Worm (Caenorhabditis elegans): ENCODE results near the gene lgc-12.
"Not testable (repeated sequence)": the region's sequence is repeated elsewhere in the genome, so short reads cannot be mapped to it uniquely, and the experiment has no call there.

lgc-12 gene

DNA sequence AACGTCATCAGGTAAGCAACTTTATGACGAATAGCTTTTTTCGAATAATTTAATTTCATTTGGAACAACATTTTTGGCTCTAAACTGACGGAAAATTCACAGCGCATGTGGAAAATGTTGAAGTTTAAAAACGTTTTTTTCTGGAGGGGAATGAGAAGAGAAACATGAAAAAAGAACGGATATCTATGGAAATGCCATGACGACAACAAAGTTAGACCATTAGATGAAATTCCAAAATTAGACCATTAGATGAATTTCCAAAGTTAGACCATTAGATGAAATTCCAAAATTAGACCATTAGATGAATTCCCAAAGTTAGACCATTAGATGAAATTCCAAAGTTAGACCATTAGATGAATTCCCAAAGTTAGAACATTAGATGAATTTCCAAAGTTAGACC lies 32.5 kb downstream of the lgc-12 start, which contains the start of gene Y80D4G.2:
Gene Y80D4G.2, minus strand, starts transcription at position 101 of the 400 bp plus-strand sequence.
- not testable (repeated sequence) for TF ChIP-seq aly-2 (tag; optimal IDR thresholded peaks at IDR 0.05); madf-5 (GFP tag; IDR thresholded peaks at IDR 0.05); nhr-28 (tag; optimal IDR thresholded peaks at IDR 0.05)

- TF ChIP-seq Y48G9A.11 (GFP tag; IDR thresholded peaks at IDR 0.05): peak; percentile 98
Measured at ce11 chrIII:7601084-7601483, 39.1 kb downstream of the lgc-12 start.

- TF ChIP-seq F10B5.3 (tag; optimal IDR thresholded peaks at IDR 0.05) (no peak), attf-4 (tag; optimal IDR thresholded peaks at IDR 0.05) (no peak), ceh-82 (tag; optimal IDR thresholded peaks at IDR 0.05) (no peak), fos-1 (tag; optimal IDR thresholded peaks at IDR 0.05) (no peak), nhr-48 (tag; optimal IDR thresholded peaks at IDR 0.05) (no peak), daf-8 (GFP tag; IDR thresholded peaks at IDR 0.05) (no peak), zag-1 (tag; optimal IDR thresholded peaks at IDR 0.05) (no peak), Y105C5A.15 (GFP tag; IDR thresholded peaks at IDR 0.05) (no peak)
Measured at ce11 chrIII:7608223-7608622, 46.3 kb downstream of the lgc-12 start, which contains the start of gene T04A6.3. T04A6.3 (minus strand) TSS chrIII:7608323.

- peak in 1 of 2 experiments; percentile 21 for TF ChIP-seq unc-62 (GFP tag; optimal IDR thresholded peaks at IDR 0.05 in 1 of 2)
- TF ChIP-seq unc-62 (tag; optimal IDR thresholded peaks at IDR 0.05): no peak
- TF ChIP-seq arid-1 (GFP tag; conservative IDR thresholded peaks at IDR 0.05): no peak
Measured at ce11 chrIII:7609168-7609567, 47.2 kb downstream of the lgc-12 start, which contains the start of gene nsph-4.3. nsph-4.3 (minus strand) TSS chrIII:7609268.

Measured in whole organism, L4 larva.